Fruit fly (Drosophila melanogaster): ENCODE results near the gene Act5C.
A peak's percentile ranks its signal among the peaks of the same experiment; 100 is the strongest.

Gene Act5C

DNA sequence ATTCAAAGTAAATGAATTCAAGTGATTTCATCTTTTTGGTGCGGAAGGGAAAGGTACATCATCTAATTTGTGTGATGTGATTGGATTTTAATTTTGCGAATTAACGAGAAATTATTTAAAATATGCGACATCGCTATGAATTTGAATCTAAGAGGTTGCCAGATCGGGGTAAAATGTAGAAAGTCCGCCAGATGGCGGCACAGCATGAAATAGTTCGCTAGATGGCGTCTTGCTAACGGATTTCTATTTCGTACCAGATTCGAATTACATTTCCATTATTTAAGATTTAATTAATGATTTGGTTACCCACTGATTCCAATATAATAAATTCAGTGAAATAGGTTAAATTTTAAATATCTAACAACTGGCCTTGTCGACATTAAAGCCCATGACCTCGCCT lies 17.3 kb upstream of the Act5C start (continued):
- TF ChIP-seq CG6175 (GFP tag; IDR thresholded peaks at IDR 0.05) (no peak), sd (tag; optimal IDR thresholded peaks at IDR 0.05) (peak; percentile 83), cad (GFP tag; optimal IDR thresholded peaks at IDR 0.05) (no peak), nmo (GFP tag; optimal IDR thresholded peaks at IDR 0.05) (peak; percentile 36), HHEX (GFP tag; optimal IDR thresholded peaks at IDR 0.05) (no peak), CG18619 (GFP tag; optimal IDR thresholded peaks at IDR 0.05) (peak; percentile 21), CG3065 (GFP tag; optimal IDR thresholded peaks at IDR 0.05) (no peak), Taf1 (GFP tag; IDR thresholded peaks at IDR 0.05) (0 out of 2 replicates have a peak, but pooled peaks have one; percentile 10), CG11247 (GFP tag; IDR thresholded peaks at IDR 0.05) (peak; percentile 31; the same call in 1 of the 2 replicates), CG6854 (GFP tag; optimal IDR thresholded peaks at IDR 0.05) (no peak), ttk (GFP tag; IDR thresholded peaks at IDR 0.05) (no peak), CG10366 (GFP tag; IDR thresholded peaks at IDR 0.05) (no peak), CG8290 (GFP tag; optimal IDR thresholded peaks at IDR 0.05) (peak; percentile 44), CG8290 (tag; optimal IDR thresholded peaks at IDR 0.05) (peak in 1 of 2 experiments; percentile 67), her (GFP tag; optimal IDR thresholded peaks at IDR 0.05) (no peak), lilli (GFP tag; optimal IDR thresholded peaks at IDR 0.05) (peak; percentile 40), CG4328 (GFP tag; optimal IDR thresholded peaks at IDR 0.05) (no peak), MTF-1 (GFP tag; optimal IDR thresholded peaks at IDR 0.05; ENCODE audit: borderline replicate concordance) (peak; percentile 56), hth (optimal IDR thresholded peaks at IDR 0.05) (no peak), Hsf (GFP tag; optimal IDR thresholded peaks at IDR 0.05) (peak; percentile 51), twi (tag; optimal IDR thresholded peaks at IDR 0.05) (peak; percentile 8), CG34376 (GFP tag; optimal IDR thresholded peaks at IDR 0.05) (peak; percentile 15), E2f1 (GFP tag; IDR thresholded peaks at IDR 0.05) (peak; percentile 37; the same call in 1 of the 2 replicates), CG3847 (GFP tag; IDR thresholded peaks at IDR 0.05) (peak; percentile 69), CG2678 (tag; optimal IDR thresholded peaks at IDR 0.05) (no peak), CG12391 (tag; optimal IDR thresholded peaks at IDR 0.05) (peak; percentile 36), CG9727 (GFP tag; optimal IDR thresholded peaks at IDR 0.05) (no peak), dmrt99B (tag; optimal IDR thresholded peaks at IDR 0.05) (peak; percentile 23), Atf-2 (GFP tag; optimal IDR thresholded peaks at IDR 0.05) (no peak), CG17361 (GFP tag; IDR thresholded peaks at IDR 0.05) (peak; percentile 36; the same call in 1 of the 3 replicates), tll (GFP tag; optimal IDR thresholded peaks at IDR 0.05) (no peak), ap (GFP tag; IDR thresholded peaks at IDR 0.05) (no peak), B-H2 (GFP tag; optimal IDR thresholded peaks at IDR 0.05) (peak; percentile 25), E2f2 (GFP tag; IDR thresholded peaks at IDR 0.05) (peak; percentile 87), Ets65A (GFP tag) (peak; percentile 94), Chrac-16 (GFP tag; optimal IDR thresholded peaks at IDR 0.05) (peak; percentile 60), CG10654 (GFP tag; optimal IDR thresholded peaks at IDR 0.05) (peak; percentile 14), pho (GFP tag; optimal IDR thresholded peaks at IDR 0.05) (no peak), Sox102F (GFP tag; optimal IDR thresholded peaks at IDR 0.05) (peak; percentile 21), CG16779 (GFP tag; IDR thresholded peaks at IDR 0.05) (peak; percentile 45; the same call in 1 of the 2 replicates), CG4617 (GFP tag; optimal IDR thresholded peaks at IDR 0.05; ENCODE audit: borderline replicate concordance) (peak; percentile 23), ab (GFP tag; optimal IDR thresholded peaks at IDR 0.05) (no peak), Dek (tag; optimal IDR thresholded peaks at IDR 0.05) (no peak), Kr (GFP tag; optimal IDR thresholded peaks at IDR 0.05) (no peak), chinmo (GFP tag; IDR thresholded peaks at IDR 0.05; ENCODE audit: partially characterized antibody) (no peak), Rfx (GFP tag; IDR thresholded peaks at IDR 0.05) (peak; percentile 81), Lpt (GFP tag; optimal IDR thresholded peaks at IDR 0.05) (no peak), pzg (GFP tag; optimal IDR thresholded peaks at IDR 0.05) (peak; percentile 53), CG4707 (GFP tag; optimal IDR thresholded peaks at IDR 0.05) (no peak), kay (GFP tag; optimal IDR thresholded peaks at IDR 0.05) (no peak), zen (tag; optimal IDR thresholded peaks at IDR 0.05) (peak; percentile 65)

Data from whole organism, embryonic.